Worm (Caenorhabditis elegans): ENCODE measurements around the gene srv-34.

DNA sequence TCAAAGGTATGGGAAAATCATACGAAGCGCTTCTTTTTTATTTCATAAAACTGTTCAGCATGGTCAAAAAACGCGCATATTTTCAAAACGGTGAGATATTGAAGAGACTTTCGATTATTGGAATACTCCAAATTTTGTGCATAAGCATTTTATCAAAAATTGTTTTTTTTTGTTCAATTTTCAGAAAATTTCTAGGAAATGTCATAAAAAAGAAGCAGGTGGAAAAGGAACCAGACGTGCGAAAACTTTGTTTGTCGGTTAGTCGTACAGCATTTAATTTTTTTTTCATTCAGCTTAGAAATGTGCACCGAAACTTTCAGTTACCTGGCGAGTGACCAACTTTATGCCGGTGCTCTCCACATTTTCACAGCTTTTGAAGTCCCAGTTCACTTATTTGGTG lies 41.2 kb downstream of the srv-34 start, which contains the start of gene srh-167:
- TF ChIP-seq him-1 (tag; optimal IDR thresholded peaks at IDR 0.05) (no peak), W03F9.2 (tag; optimal IDR thresholded peaks at IDR 0.05) (no peak)

Data from whole organism, L4/young adult.